Worm (Caenorhabditis elegans) whole organism, dauer: Measurements from ENCODE around the gene srbc-54.
"Not testable (repeated sequence)": the region's sequence is repeated elsewhere in the genome, so short reads cannot be mapped to it uniquely, and the experiment has no call there.

Experiments
- unc-62 ChIP-seq: sonication (generic microtip); optimal IDR thresholded peaks from 2 replicates; lab custom pipeline; 2017; ENCODE audit warnings: missing biosample characterization, missing genetic modification reagents, missing genetic modification characterization

The srbc-54 gene

ce11 chrV:15826110-15826509 lies 7.4 kb downstream of the srbc-54 start, which contains the start of gene srbc-51:
srbc-51 (plus strand) TSS chrV:15826410.
- TF ChIP-seq unc-62 = no peak

ce11 chrV:15824866-15825265 lies 8.7 kb downstream of the srbc-54 start, which contains the start of gene srbc-50:
srbc-50 (minus strand) TSS chrV:15824966.
- TF ChIP-seq unc-62 = no peak

- no peak for TF ChIP-seq unc-62
Measured at ce11 chrV:15821398-15821797, 12.1 kb downstream of the srbc-54 start, which contains the start of gene srbc-49. srbc-49 (plus strand) TSS chrV:15821698.

ce11 chrV:15819983-15820382 lies 13.5 kb downstream of the srbc-54 start, which contains the start of gene srbc-48:
srbc-48 (plus strand) TSS chrV:15820283.
- TF ChIP-seq unc-62 = no peak

ce11 chrV:15817746-15818145 lies 15.8 kb downstream of the srbc-54 start, which contains the start of gene abf-3:
abf-3 (minus strand) TSS chrV:15817846.
- TF ChIP-seq unc-62 = no peak

ce11 chrV:15815962-15816432 lies 17.5 kb downstream of the srbc-54 start, which contains the start of the genes fbxa-69 and F54B8.4:
fbxa-69 (minus strand) TSS chrV:15815971.
F54B8.4 (plus strand) TSS chrV:15816382.
- TF ChIP-seq unc-62 = no peak

ce11 chrV:15811982-15812381 lies 21.5 kb downstream of the srbc-54 start, which contains the start of gene nhr-282:
nhr-282 (plus strand) TSS chrV:15812282.
- TF ChIP-seq unc-62 = not testable (repeated sequence)

- TF ChIP-seq unc-62 = no peak
Measured at ce11 chrV:15810446-15810845, 23.1 kb downstream of the srbc-54 start, which contains the start of gene F54B8.1. F54B8.1 (plus strand) TSS chrV:15810746.

ce11 chrV:15809543-15809942 lies 24.0 kb downstream of the srbc-54 start, which contains the start of gene srsx-36:
srsx-36 (minus strand) TSS chrV:15809643.
- TF ChIP-seq unc-62 = no peak

ce11 chrV:15807420-15807819 lies 26.1 kb downstream of the srbc-54 start, which contains the start of gene srsx-38:
srsx-38 (minus strand) TSS chrV:15807520.
- not testable (repeated sequence) for TF ChIP-seq unc-62

- not testable (repeated sequence) for TF ChIP-seq unc-62
Measured at ce11 chrV:15803748-15804147, 29.8 kb downstream of the srbc-54 start, which contains the start of gene T26E4.18. T26E4.18 (minus strand) TSS chrV:15803848.

ce11 chrV:15803079-15803478 lies 30.4 kb downstream of the srbc-54 start, which contains the start of gene srd-27:
srd-27 (plus strand) TSS chrV:15803379.
- TF ChIP-seq unc-62 = not testable (repeated sequence)

- TF ChIP-seq unc-62 = not testable (repeated sequence)
Measured at ce11 chrV:15802623-15803022, 30.9 kb downstream of the srbc-54 start, which contains the start of gene T26E4.9. T26E4.9 (minus strand) TSS chrV:15802723.

ce11 chrV:15798108-15798507 lies 35.4 kb downstream of the srbc-54 start, which contains the start of gene T26E4.10:
T26E4.10 (minus strand) TSS chrV:15798208.
- no peak for TF ChIP-seq unc-62

ce11 chrV:15796087-15796486 lies 37.4 kb downstream of the srbc-54 start, which contains the start of gene nhr-223:
nhr-223 (plus strand) TSS chrV:15796387.
- TF ChIP-seq unc-62 = no peak

- TF ChIP-seq unc-62 = no peak
Measured at ce11 chrV:15793270-15793669, 40.3 kb downstream of the srbc-54 start, which contains the start of gene T26E4.7. T26E4.7 (plus strand) TSS chrV:15793570.

ce11 chrV:15792409-15792808 lies 41.1 kb downstream of the srbc-54 start, which contains the start of gene T26E4.4:
T26E4.4 (minus strand) TSS chrV:15792509.
- no peak for TF ChIP-seq unc-62

ce11 chrV:15782494-15782893 lies 51.0 kb downstream of the srbc-54 start, which contains the start of gene T26E4.3:
T26E4.3 (plus strand) TSS chrV:15782794.
- TF ChIP-seq unc-62 = no peak
